Worm (Caenorhabditis elegans): ENCODE data around the gene dpy-19.

ce11 chrIII:8614490-8614889 lies 52.8 kb downstream of the dpy-19 start, which contains the start of gene rha-2:
- TF ChIP-seq K02D7.2 (tag; optimal IDR thresholded peaks at IDR 0.05) (no peak), pqm-1 (tag; optimal IDR thresholded peaks at IDR 0.05) (no peak)

All from whole organism, late embryonic.